Worm (Caenorhabditis elegans) whole organism, L1 larva: ENCODE results near the gene vglu-2.

ENCODE experiments used
- C16A3.4 ChIP-seq: fragments of 150-350 bp; optimal IDR thresholded peaks from 2 replicates; lab custom pipeline; 2014; ENCODE audit warnings: missing biosample characterization, missing genetic modification characterization
- F16B12.6 ChIP-seq: fragments of 150-350 bp; optimal IDR thresholded peaks from 2 replicates; lab custom pipeline; 2014; ENCODE audit warnings: missing biosample characterization, missing genetic modification characterization
- alr-1 ChIP-seq: fragments of 200-800 bp; sonication (Bioruptor generic); optimal IDR thresholded peaks from 2 replicates; lab custom pipeline; 2018; ENCODE audit warnings: borderline replicate concordance, mild to moderate bottlenecking, missing genetic modification characterization, missing compliant biosample characterization
- blmp-1 ChIP-seq: fragments of 150-350 bp; optimal IDR thresholded peaks from 2 replicates; lab custom pipeline; 2014; ENCODE audit warnings: missing biosample characterization, missing genetic modification characterization
- ceh-63 ChIP-seq: fragments of 200-800 bp; sonication (Bioruptor generic); optimal IDR thresholded peaks from 2 replicates; lab custom pipeline; 2018; ENCODE audit warnings: mild to moderate bottlenecking, missing genetic modification characterization, missing compliant biosample characterization
- ceh-82 ChIP-seq, 3 experiments: fragments of 150-350 bp in 1 of 3; sonication (generic microtip) in 2 of 3; optimal IDR thresholded peaks; 2 replicates each; lab custom pipeline; 2014 to 2017; ENCODE audit warnings: missing biosample characterization in 3 of 3, missing genetic modification characterization in 3 of 3
- ceh-90 ChIP-seq: sonication (generic microtip); optimal IDR thresholded peaks from 2 replicates; lab custom pipeline; 2016; ENCODE audit warnings: missing genetic modification characterization, missing compliant biosample characterization
- dpl-1 ChIP-seq, 3 experiments: fragments of 150-350 bp in 2 of 3; sonication (generic microtip) in 1 of 3; optimal IDR thresholded peaks; 2 replicates each; lab custom pipeline; 2014 to 2017; ENCODE audit warnings: missing biosample characterization in 3 of 3, missing genetic modification characterization in 3 of 3, missing genetic modification reagents in 3 of 3
- efl-3 ChIP-seq: fragments of 200-800 bp; sonication (Bioruptor generic); optimal IDR thresholded peaks from 2 replicates; lab custom pipeline; 2018; ENCODE audit warnings: mild to moderate bottlenecking, missing genetic modification characterization, missing compliant biosample characterization
- egl-13 ChIP-seq: sonication (generic microtip); optimal IDR thresholded peaks from 2 replicates; lab custom pipeline; 2016; ENCODE audit warnings: missing genotype, missing genetic modification reagents, missing genetic modification characterization, missing compliant biosample characterization
- egl-27 ChIP-seq, 2 experiments: fragments of 150-350 bp in 1 of 2; sonication (generic microtip); optimal IDR thresholded peaks; 3 replicates each; lab custom pipeline; 2017 to 2018; ENCODE audit warnings: missing biosample characterization in 2 of 2, missing genetic modification characterization in 2 of 2, missing genetic modification reagents in 2 of 2
- elt-3 ChIP-seq, 6 experiments: fragments of 150-350 bp in 1 of 6; sonication (generic microtip); optimal IDR thresholded peaks; 2 replicates each; lab custom pipeline; 2017 to 2018; ENCODE audit warnings: missing biosample characterization in 6 of 6, missing genetic modification characterization in 6 of 6, inconsistent platforms in 1 of 6
- fkh-4 ChIP-seq: sonication (generic microtip); optimal IDR thresholded peaks from 2 replicates; lab custom pipeline; 2016; ENCODE audit warnings: missing compliant biosample characterization, missing genetic modification characterization, borderline replicate concordance
- fkh-8 ChIP-seq: sonication (generic microtip); optimal IDR thresholded peaks from 2 replicates; lab custom pipeline; 2016; ENCODE audit warnings: mild to moderate bottlenecking, missing genetic modification characterization, missing compliant biosample characterization
- fos-1 ChIP-seq: fragments of 150-350 bp; optimal IDR thresholded peaks from 2 replicates; lab custom pipeline; 2014; ENCODE audit warnings: missing biosample characterization, missing genetic modification characterization
- hlh-17 ChIP-seq: fragments of 200-800 bp; sonication (Bioruptor generic); optimal IDR thresholded peaks from 2 replicates; lab custom pipeline; 2018; ENCODE audit warnings: missing genetic modification characterization, mild to moderate bottlenecking, missing compliant biosample characterization, moderate library complexity, borderline replicate concordance
- hlh-4 ChIP-seq: sonication (generic microtip); optimal IDR thresholded peaks from 2 replicates; lab custom pipeline; 2016; ENCODE audit warnings: mild to moderate bottlenecking, missing genetic modification characterization, missing compliant biosample characterization
- irx-1 ChIP-seq: sonication (generic microtip); optimal IDR thresholded peaks from 2 replicates; lab custom pipeline; 2016; ENCODE audit warnings: missing genetic modification characterization, missing compliant biosample characterization
- isw-1 ChIP-seq: fragments of 200-800 bp; sonication (Bioruptor generic); IDR thresholded peaks from 2 replicates; pipeline ENCODE4 v1.3.6; 2022; ENCODE audit warnings: missing genetic modification characterization, missing compliant biosample characterization
- lin-15B ChIP-seq: fragments of 150-350 bp; sonication (generic microtip); optimal IDR thresholded peaks from 3 replicates; lab custom pipeline; 2014; ENCODE audit warnings: missing biosample characterization, missing genetic modification characterization
- lin-39 ChIP-seq: fragments of 150-350 bp; optimal IDR thresholded peaks from 2 replicates; lab custom pipeline; 2014; ENCODE audit warnings: missing biosample characterization, missing genetic modification reagents, missing genetic modification characterization
- lir-3 ChIP-seq: sonication (generic microtip); optimal IDR thresholded peaks from 2 replicates; lab custom pipeline; 2016; ENCODE audit warnings: mild to moderate bottlenecking, missing genetic modification characterization, moderate library complexity, missing compliant biosample characterization; ENCODE audit not compliant: poor library complexity
- mdl-1 ChIP-seq, 2 experiments: fragments of 150-350 bp; optimal IDR thresholded peaks; 2 replicates each; lab custom pipeline; 2014 to 2017; ENCODE audit warnings: missing biosample characterization in 2 of 2, missing genetic modification characterization in 2 of 2, inconsistent platforms in 1 of 2
- mef-2 ChIP-seq: fragments of 150-350 bp; optimal IDR thresholded peaks from 2 replicates; lab custom pipeline; 2014; ENCODE audit warnings: missing biosample characterization, missing genetic modification characterization
- mep-1 ChIP-seq: fragments of 150-350 bp; optimal IDR thresholded peaks from 2 replicates; lab custom pipeline; 2014; ENCODE audit warnings: missing biosample characterization, missing genetic modification characterization
- nhr-19 ChIP-seq: fragments of 200-800 bp; sonication (Bioruptor generic); conservative IDR thresholded peaks from 2 replicates; pipeline ENCODE4 v1.3.6; 2022; ENCODE audit warnings: missing genetic modification characterization, missing compliant biosample characterization
- nhr-20 ChIP-seq: sonication (generic microtip); optimal IDR thresholded peaks from 2 replicates; lab custom pipeline; 2016; ENCODE audit warnings: mild to moderate bottlenecking, missing genetic modification characterization, missing compliant biosample characterization
- nhr-237 ChIP-seq: fragments of 150-350 bp; optimal IDR thresholded peaks from 2 replicates; lab custom pipeline; 2014; ENCODE audit warnings: missing biosample characterization, missing genetic modification characterization
- nhr-28 ChIP-seq: fragments of 150-350 bp; optimal IDR thresholded peaks from 2 replicates; lab custom pipeline; 2014; ENCODE audit warnings: missing biosample characterization, missing genetic modification characterization
- nhr-47 ChIP-seq: sonication (generic microtip); optimal IDR thresholded peaks from 2 replicates; lab custom pipeline; 2016; ENCODE audit warnings: mild to moderate bottlenecking, missing genetic modification characterization, moderate library complexity, missing compliant biosample characterization
- nhr-71 ChIP-seq: sonication (generic microtip); optimal IDR thresholded peaks from 2 replicates; lab custom pipeline; 2016; ENCODE audit warnings: mild to moderate bottlenecking, missing genetic modification characterization, moderate library complexity, missing compliant biosample characterization
- nhr-76 ChIP-seq: sonication (generic microtip); optimal IDR thresholded peaks from 2 replicates; lab custom pipeline; 2017; ENCODE audit warnings: missing biosample characterization, missing genetic modification characterization
- nhr-77 ChIP-seq: fragments of 150-350 bp; optimal IDR thresholded peaks from 2 replicates; lab custom pipeline; 2014; ENCODE audit warnings: missing biosample characterization, missing genetic modification characterization
- nhr-84 ChIP-seq: sonication (generic microtip); optimal IDR thresholded peaks from 2 replicates; lab custom pipeline; 2017; ENCODE audit warnings: missing biosample characterization, missing genetic modification characterization
- nhr-90 ChIP-seq: sonication (generic microtip); optimal IDR thresholded peaks from 2 replicates; lab custom pipeline; 2016; ENCODE audit warnings: mild to moderate bottlenecking, missing genetic modification characterization, missing compliant biosample characterization; ENCODE audit not compliant: poor library complexity
- pqm-1 ChIP-seq: sonication (generic microtip); optimal IDR thresholded peaks from 3 replicates; lab custom pipeline; 2017; ENCODE audit warnings: missing biosample characterization, missing genetic modification characterization
- rnt-1 ChIP-seq: sonication (generic microtip); optimal IDR thresholded peaks from 2 replicates; lab custom pipeline; 2016; ENCODE audit warnings: mild to moderate bottlenecking, missing genetic modification characterization, moderate library complexity, missing compliant biosample characterization
- skn-1 ChIP-seq: fragments of 150-350 bp; optimal IDR thresholded peaks from 2 replicates; lab custom pipeline; 2014; ENCODE audit warnings: missing biosample characterization, missing genetic modification characterization
- snpc-4 ChIP-seq: fragments of 150-350 bp; optimal IDR thresholded peaks from 2 replicates; lab custom pipeline; 2014; ENCODE audit warnings: missing biosample characterization, missing genetic modification characterization
- sptf-1 ChIP-seq: fragments of 150-350 bp; optimal IDR thresholded peaks from 2 replicates; lab custom pipeline; 2014; ENCODE audit warnings: missing biosample characterization, missing genetic modification characterization
- swsn-7 ChIP-seq: sonication (generic microtip); optimal IDR thresholded peaks from 2 replicates; lab custom pipeline; 2016; ENCODE audit warnings: missing genetic modification characterization, missing compliant biosample characterization
- tbx-2 ChIP-seq: sonication (generic microtip); optimal IDR thresholded peaks from 2 replicates; lab custom pipeline; 2016; ENCODE audit warnings: missing genetic modification characterization, missing compliant biosample characterization
- unc-130 ChIP-seq: fragments of 150-350 bp; optimal IDR thresholded peaks from 2 replicates; lab custom pipeline; 2017; ENCODE audit warnings: missing biosample characterization, missing genetic modification characterization, inconsistent platforms
- unc-30 ChIP-seq: sonication (generic microtip); optimal IDR thresholded peaks from 2 replicates; lab custom pipeline; 2017; ENCODE audit warnings: missing biosample characterization, missing genetic modification characterization
- unc-62 ChIP-seq: fragments of 150-350 bp; optimal IDR thresholded peaks from 2 replicates; lab custom pipeline; 2014; ENCODE audit warnings: missing biosample characterization, missing genetic modification reagents, missing genetic modification characterization
- unc-98 ChIP-seq: fragments of 200-800 bp; sonication (Bioruptor generic); IDR thresholded peaks from 2 replicates; pipeline ENCODE4 v1.3.6; 2022; ENCODE audit warnings: missing genetic modification characterization, missing compliant biosample characterization
- zip-4 ChIP-seq: fragments of 200-800 bp; sonication (Bioruptor generic); optimal IDR thresholded peaks from 2 replicates; lab custom pipeline; 2018; ENCODE audit warnings: mild to moderate bottlenecking, missing genetic modification characterization, moderate library complexity, missing compliant biosample characterization
- ztf-11 ChIP-seq, 2 experiments: sonication (generic microtip); optimal IDR thresholded peaks; 2 replicates each; lab custom pipeline; 2016 to 2017; ENCODE audit warnings: missing genetic modification characterization in 2 of 2, missing biosample characterization in 1 of 2, missing compliant biosample characterization in 1 of 2
- ztf-4 ChIP-seq: fragments of 150-350 bp; optimal IDR thresholded peaks from 2 replicates; lab custom pipeline; 2014; ENCODE audit warnings: missing biosample characterization, missing genetic modification characterization

Gene vglu-2

DNA sequence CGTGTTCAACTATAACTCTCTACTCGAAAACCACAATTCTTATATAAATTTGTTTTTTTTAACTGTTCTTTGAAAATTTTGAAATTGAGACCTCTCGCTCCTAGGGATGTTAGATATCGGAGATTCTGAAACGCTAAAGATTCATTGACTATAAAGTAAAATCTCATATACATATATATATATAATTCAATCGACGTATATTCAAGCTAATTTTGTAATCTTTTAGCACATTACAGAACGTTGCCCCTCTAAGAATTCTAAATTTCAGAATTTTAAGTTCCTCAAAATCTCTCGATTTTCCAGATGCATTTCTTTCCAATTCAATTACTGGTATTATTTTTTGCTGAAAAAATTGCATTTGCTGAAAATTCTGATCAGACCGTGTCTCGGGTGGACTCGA lies 16.1 kb upstream of the vglu-2 start, which contains the start of gene pad-2:
TSS of gene pad-2 (plus strand) at position 301 of the 400 bp plus-strand sequence.
- no peak for TF ChIP-seq mef-2 (tag; lab: Kevin White, UChicago)
- no peak for TF ChIP-seq ceh-63 (GFP tag; lab: Kevin White, UChicago)
- no peak for TF ChIP-seq ztf-4 (tag; lab: Kevin White, UChicago)
- TF ChIP-seq snpc-4 (tag; lab: Kevin White, UChicago) = no peak
- no peak for TF ChIP-seq nhr-76 (tag; lab: Kevin White, UChicago)
- no peak for TF ChIP-seq nhr-71 (tag; lab: Kevin White, UChicago)
- no peak for TF ChIP-seq ceh-90 (tag; lab: Kevin White, UChicago)
- TF ChIP-seq unc-30 (tag; lab: Kevin White, UChicago) = no peak
- TF ChIP-seq hlh-4 (tag; lab: Kevin White, UChicago) = no peak
- no peak for TF ChIP-seq nhr-47 (tag; lab: Kevin White, UChicago)
- no peak for TF ChIP-seq egl-27 (tag; optimal IDR thresholded peaks at IDR 0.05; lab: Kevin White, UChicago)
- no peak for TF ChIP-seq sptf-1 (tag; lab: Kevin White, UChicago)
- no peak for TF ChIP-seq pqm-1
- no peak for TF ChIP-seq nhr-77 (tag; lab: Kevin White, UChicago)
- no peak for TF ChIP-seq mdl-1 (tag; optimal IDR thresholded peaks at IDR 0.05; lab: Kevin White, UChicago)

DNA sequence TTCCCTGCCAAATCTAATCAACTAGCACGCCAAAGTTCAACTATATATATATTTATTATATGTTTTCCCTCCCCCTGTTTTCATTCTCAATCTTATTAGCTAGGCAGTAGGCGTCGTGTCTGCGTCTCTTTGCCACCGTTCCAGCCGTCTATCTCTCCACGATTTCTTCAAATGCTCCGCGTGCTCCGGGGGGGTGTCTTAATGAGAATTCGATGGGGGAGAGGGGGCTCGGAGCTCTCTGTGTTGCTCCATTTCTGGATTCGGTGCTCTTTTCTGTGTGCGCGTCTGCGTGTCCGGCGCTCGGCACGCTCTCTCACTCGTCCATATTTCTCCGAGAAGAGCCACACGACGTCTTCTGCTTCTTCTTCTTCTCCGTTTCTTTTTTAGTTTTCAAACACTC lies 10.7 kb upstream of the vglu-2 start:
- TF ChIP-seq lin-39 (tag; lab: Kevin White, UChicago) = no peak
- no peak for TF ChIP-seq C16A3.4
- peak; percentile 69 for TF ChIP-seq egl-13 (tag; lab: Kevin White, UChicago)
- no peak for TF ChIP-seq nhr-90
- TF ChIP-seq unc-30 (tag; lab: Kevin White, UChicago) = no peak
- TF ChIP-seq nhr-28 (tag; lab: Kevin White, UChicago) = no peak
- no peak for TF ChIP-seq efl-3 (GFP tag; lab: Kevin White, UChicago)
- TF ChIP-seq snpc-4 (tag; lab: Kevin White, UChicago) = peak; percentile 16
- TF ChIP-seq nhr-71 (tag; lab: Kevin White, UChicago) = peak; percentile 80
- no peak for TF ChIP-seq zip-4 (GFP tag; lab: Kevin White, UChicago)
- TF ChIP-seq alr-1 (tag; lab: Kevin White, UChicago) = no peak
- TF ChIP-seq lir-3 (tag; lab: Kevin White, UChicago) = peak; percentile 36
- peak; percentile 47 to 58 (median 56) for TF ChIP-seq ceh-82 (tag; optimal IDR thresholded peaks at IDR 0.05; lab: Kevin White, UChicago)
- TF ChIP-seq isw-1 (GFP tag; lab: Robert Waterston, UW) = peak; percentile 69
- TF ChIP-seq ceh-63 (GFP tag; lab: Kevin White, UChicago) = no peak
- peak in 2 of 3 experiments; percentile 25 to 33 for TF ChIP-seq dpl-1 (GFP tag; optimal IDR thresholded peaks at IDR 0.05; lab: Kevin White, UChicago)
- TF ChIP-seq mdl-1 (tag; optimal IDR thresholded peaks at IDR 0.05; lab: Kevin White, UChicago) = peak in 1 of 2 experiments; percentile 39
- peak; percentile 4 for TF ChIP-seq F16B12.6 (tag; lab: Kevin White, UChicago)
- peak; percentile 68 for TF ChIP-seq tbx-2 (tag; lab: Kevin White, UChicago)
- no peak for TF ChIP-seq blmp-1 (tag; lab: Kevin White, UChicago)
- TF ChIP-seq fkh-4 = no peak
- TF ChIP-seq nhr-237 (tag; lab: Kevin White, UChicago) = no peak
- no peak for TF ChIP-seq irx-1
- TF ChIP-seq nhr-77 (tag; lab: Kevin White, UChicago) = no peak
- no peak for TF ChIP-seq elt-3 (tag; optimal IDR thresholded peaks at IDR 0.05; lab: Kevin White, UChicago)
- TF ChIP-seq mep-1 = peak; percentile 13
- TF ChIP-seq egl-27 (tag; optimal IDR thresholded peaks at IDR 0.05; lab: Kevin White, UChicago) = peak in 1 of 2 experiments; percentile 22
- peak; percentile 91 for TF ChIP-seq fkh-8 (tag; lab: Kevin White, UChicago)
- no peak for TF ChIP-seq nhr-84 (tag; lab: Kevin White, UChicago)
- no peak for TF ChIP-seq unc-130 (tag; lab: Kevin White, UChicago)
- 0 out of 2 replicates have a peak, but pooled peaks have one; percentile 29 for TF ChIP-seq nhr-19
- TF ChIP-seq unc-98 (GFP tag; lab: Robert Waterston, UW) = no peak
- TF ChIP-seq unc-62 (GFP tag; lab: Kevin White, UChicago) = no peak
- no peak for TF ChIP-seq skn-1 (tag; lab: Kevin White, UChicago)
- peak; percentile 28 for TF ChIP-seq rnt-1
- TF ChIP-seq nhr-20 (tag; lab: Kevin White, UChicago) = peak; percentile 11
- TF ChIP-seq ztf-11 (tag; optimal IDR thresholded peaks at IDR 0.05; lab: Kevin White, UChicago) = no peak
- no peak for TF ChIP-seq hlh-17 (GFP tag; lab: Kevin White, UChicago)
- no peak for TF ChIP-seq fos-1
- TF ChIP-seq lin-15B = no peak
- TF ChIP-seq swsn-7 (tag; lab: Kevin White, UChicago) = peak; percentile 69
- peak; percentile 8 for TF ChIP-seq mef-2 (tag; lab: Kevin White, UChicago)
